Fruit fly (Drosophila melanogaster) ovary, adult (tissue): ENCODE results near the gene srl.
A peak's percentile ranks its signal among the peaks of the same experiment; 100 is the strongest.

Experiments used
- CG17801 ChIP-seq: fragments of 200-800 bp; optimal IDR thresholded peaks from 2 replicates; lab custom pipeline; 2019; ENCODE audit warnings: missing biosample characterization, mild to moderate bottlenecking, missing genetic modification characterization, moderate library complexity; ENCODE audit not compliant: partially characterized antibody

Gene srl

DNA sequence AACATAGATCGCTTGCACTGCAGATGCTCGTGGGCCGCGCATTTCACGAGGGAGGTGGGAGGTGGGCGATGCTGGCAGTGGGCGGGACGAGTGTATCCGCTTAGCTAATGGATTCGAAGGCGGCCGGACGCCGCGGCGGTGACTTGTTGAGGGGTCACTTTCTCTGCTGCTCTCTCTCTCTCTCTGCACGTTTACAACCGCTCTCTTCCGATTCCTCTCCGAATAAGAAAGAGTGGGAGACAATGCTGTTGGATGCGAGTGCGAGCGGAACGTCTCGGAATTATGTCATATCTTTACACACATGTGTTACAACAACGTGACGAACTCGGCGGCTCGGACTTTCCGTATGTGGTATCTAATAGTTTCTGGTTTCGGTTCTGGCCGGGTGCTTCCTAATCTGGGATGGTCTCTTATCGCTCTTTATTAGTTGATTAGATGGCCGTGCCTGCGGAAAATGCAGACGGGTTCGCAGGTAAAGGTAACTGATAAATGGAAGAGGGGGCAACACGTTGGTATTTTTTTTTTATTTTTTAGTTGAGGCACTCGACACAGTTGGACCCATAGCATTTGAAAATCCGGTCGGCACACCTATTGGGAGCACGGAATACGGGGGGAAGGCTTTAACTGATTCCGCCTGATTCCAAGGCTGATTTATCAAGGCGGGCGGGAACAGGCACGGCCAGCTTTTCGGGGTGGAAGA, 23.4 kb upstream of the srl start:
- TF ChIP-seq CG17801 (GFP tag; lab: Kevin White, UChicago), result no peak

DNA sequence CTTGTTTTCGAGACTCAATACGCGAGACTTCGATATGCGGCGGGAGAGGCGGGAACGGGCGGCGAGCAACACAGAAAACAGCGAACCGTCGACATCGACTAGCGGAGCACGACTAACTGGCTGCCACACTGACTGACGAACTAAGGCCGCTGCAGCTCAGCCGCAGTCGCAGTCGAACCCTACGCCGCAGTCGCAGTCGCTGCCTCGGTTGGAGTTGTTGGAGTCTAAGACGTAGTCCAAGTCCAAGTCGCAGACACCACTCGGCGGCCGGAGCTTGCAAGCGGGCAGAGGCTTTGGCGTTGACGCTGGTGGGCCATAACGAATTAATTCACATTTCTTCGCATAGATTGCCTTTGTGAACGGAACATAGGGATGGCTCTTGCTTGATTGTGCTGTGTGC, 21.6 kb upstream of the srl start:
- no peak for TF ChIP-seq CG17801 (GFP tag; lab: Kevin White, UChicago)

DNA sequence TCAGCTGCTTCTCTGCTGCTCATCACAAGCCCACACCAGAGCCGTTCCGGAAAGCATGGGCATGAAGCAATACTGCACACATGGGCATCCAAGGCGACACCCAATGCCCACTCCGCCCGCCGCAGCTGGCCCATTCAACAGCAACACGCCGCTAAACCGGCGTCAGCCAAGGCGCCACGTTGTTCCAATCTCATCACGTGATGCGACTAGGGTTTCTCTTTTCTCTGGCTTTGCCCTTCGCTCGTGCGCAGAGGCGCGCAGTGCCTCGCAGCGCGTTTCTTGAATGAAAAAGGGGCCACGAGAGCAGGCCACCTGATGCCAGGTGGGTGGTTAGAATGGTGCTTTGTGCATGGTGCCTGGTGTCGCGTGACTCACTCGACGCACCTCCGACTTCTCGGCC, 20.1 kb upstream of the srl start:
- TF ChIP-seq CG17801 (GFP tag; lab: Kevin White, UChicago), result no peak

DNA sequence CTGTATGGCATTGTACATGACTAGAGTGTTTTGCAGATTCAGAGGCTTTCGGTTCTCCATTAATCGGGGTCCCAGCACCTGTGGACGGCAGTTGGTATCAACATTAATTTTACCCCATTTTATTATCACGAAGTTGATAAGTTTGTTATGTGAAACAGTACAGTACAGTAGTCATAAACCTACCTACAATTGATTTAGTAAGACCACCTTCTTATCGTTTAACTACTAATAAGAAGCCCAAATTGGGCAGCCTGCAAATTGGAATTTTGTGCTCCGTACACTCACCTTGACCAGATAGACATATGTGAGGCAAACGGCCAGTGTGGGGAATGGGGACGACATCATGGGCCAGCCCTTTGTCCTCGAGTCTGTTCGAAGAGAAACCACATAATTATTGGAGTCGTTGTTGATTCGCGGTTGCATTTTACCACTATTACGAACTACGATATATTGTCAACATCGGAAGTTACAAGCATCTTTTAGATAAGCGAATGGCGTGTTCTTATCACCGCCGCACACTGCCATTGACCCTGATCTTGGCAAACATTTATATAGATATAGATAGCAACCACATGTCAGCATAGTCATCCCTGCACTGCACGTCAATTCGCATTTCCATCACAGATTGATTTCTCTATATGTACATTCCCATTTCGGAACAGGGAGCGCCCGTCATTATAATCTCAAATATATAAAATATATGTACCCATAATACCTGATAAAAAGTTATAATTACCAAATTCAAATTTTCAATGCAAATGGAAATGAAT, 17.5 kb upstream of the srl start:
- no peak for TF ChIP-seq CG17801 (GFP tag; lab: Kevin White, UChicago)

DNA sequence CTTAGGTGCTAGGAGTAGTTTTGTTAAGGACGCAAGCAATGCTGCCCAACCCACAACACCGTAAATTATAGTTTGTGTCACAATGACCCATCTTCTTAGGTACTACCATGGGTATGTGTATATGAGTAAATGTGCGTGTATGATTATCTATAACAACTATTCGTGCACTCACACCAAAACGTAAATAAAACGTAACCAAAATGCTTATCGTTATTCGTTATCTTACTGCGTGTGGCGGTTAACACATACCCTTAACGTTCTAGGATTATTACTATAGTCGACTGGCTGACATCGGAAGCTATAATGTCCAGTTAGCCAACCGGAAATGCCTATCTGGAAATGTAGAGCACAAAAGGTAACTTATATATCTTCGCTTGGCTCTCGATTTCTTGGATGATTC, 15.9 kb upstream of the srl start:
- TF ChIP-seq CG17801 (GFP tag; lab: Kevin White, UChicago), result no peak

DNA sequence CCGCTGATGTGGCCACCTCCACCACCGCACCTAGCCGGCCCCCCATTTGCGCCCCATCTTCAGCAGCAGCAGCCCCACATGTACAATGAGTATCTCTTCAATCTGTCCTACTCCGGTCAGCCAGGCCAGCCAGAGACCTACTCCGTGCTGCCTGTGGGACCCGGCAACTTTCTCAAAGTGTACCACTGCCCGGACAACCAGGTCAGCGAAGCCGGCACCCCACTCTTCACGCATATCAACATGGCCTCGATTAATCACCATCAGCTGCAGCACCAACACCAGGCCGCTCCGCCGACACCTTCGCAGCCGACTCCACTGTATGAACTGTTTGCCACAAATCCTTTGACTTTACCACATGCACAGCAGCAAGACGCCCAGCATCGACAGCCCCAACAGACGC, 8.7 kb upstream of the srl start:
- no peak for TF ChIP-seq CG17801 (GFP tag; lab: Kevin White, UChicago)

DNA sequence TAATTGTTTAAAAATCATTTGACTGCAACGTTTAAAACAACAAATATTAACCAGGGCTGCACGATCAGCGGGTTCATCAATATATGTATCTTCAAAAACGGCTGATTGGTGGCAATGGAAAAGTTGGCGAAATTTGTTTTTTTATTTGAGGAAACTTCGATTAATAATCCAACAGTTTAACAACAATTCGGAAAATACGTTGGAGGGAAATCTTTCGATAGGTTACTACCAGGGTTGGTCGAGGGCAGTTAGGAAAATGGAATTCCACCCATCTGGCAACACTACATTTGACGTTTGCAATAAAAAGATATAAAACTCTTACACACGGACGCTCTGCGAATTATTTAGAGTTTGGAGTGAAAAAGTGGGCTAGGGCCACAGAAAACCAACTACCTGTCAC, 8.0 kb upstream of the srl start, which contains the start of the genes Lipt2 and CG14650:
Gene Lipt2, minus strand, starts transcription at position 217 of the 400 bp plus-strand sequence.
Gene CG14650, plus strand, starts transcription at position 275 of the 400 bp plus-strand sequence.
- peak; percentile 55 for TF ChIP-seq CG17801 (GFP tag; lab: Kevin White, UChicago)

DNA sequence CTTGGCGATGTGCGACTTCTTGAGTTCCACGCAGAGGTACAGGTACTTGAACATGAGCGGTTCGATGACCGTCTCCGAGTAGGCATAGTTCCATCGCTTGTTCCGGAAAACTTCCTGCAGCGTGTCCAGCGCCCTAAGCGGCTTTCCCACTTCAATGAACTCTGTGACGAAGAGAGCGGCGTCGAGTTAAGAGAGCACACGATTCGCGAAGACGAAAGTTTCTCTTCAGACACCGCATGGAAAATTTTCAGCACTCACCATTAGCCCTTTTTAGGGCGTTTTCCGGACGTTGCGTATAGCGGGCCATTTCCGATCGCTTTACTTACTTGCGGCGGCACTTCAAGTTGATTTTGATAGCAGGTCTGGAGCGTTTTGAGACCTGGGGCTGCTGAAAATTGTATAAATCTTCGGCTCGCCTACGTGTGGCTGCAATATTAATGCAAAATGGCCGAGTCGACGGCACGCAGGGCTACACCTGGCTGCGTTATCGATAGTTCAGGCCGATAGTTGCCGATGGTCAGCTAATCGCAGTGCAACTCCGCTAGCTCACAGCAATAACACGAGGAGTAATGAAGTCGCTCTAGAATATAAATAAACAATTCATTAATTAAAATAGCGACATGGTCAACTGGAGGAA, 4.4 kb upstream of the srl start, which contains the start of the genes eIF3a and CG1074:
Gene eIF3a, minus strand, starts transcription at position 455 of the 637 bp plus-strand sequence.
Gene CG1074, plus strand, starts transcription at position 525 of the 637 bp plus-strand sequence.
- peak; percentile 76 for TF ChIP-seq CG17801 (GFP tag; lab: Kevin White, UChicago)

DNA sequence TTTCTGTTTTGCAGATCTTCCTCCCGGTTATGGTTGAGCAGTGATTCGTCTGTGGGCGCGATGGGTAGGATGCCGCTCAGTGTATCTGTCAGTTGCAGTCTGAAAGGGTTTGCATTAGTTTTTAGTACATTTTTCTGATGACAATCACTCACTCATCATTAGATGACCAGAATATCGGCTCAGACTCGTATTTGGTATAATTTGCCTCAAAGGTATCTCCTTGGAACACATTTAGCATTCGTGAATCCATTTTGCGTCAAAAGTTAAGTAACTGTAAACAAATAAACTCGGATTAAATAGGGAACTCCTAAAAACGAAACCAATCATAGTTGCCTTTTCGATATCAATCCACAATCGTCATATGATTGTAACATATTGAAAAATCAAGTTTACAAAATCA, 2.4 kb downstream of the srl start, which contains the start of gene CG31525:
Gene CG31525, plus strand, starts transcription at position 301 of the 400 bp plus-strand sequence.
- no peak for TF ChIP-seq CG17801 (GFP tag; lab: Kevin White, UChicago)

DNA sequence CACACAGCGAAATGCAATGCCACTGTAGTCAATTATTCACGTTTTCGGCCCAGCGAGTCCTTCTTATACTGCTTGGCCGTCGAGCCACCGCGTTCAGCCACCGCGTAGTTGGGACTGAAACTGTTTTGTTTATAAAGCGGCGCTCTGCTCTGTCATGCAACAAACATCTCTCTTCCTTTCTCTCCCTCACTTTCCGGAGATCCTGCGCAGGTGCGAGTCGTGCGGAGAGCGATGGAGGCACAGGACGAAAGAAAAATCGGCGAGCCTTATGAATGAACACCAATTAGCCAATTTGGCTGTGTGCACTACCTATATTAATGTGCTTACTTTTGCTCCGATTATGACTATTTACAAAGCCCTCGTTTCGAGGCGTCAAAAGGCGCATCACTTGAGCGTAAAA, 9.7 kb downstream of the srl start, which contains the start of gene CG32944:
Gene CG32944, minus strand, starts transcription at position 97 of the 400 bp plus-strand sequence.
- TF ChIP-seq CG17801 (GFP tag; lab: Kevin White, UChicago), result no peak

DNA sequence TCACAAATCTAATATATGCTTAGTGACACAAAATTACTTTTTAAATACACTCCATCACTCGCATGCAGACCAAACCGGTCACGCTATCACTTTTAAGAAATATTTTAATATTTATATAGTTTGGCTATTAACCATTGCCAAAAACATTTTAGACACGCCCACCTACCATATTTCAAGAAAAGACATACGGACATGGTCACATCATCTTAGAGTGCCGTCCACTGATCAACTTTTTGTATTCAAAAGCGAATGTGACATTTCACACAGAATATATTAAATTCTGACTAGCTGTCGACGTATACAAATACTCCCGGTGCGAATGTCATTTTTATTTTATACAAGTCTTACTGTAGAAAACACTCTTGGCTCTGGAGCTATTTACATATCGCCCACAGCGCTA, 13.0 kb downstream of the srl start, which contains the start of gene CG31528:
Gene CG31528, plus strand, starts transcription at position 301 of the 400 bp plus-strand sequence.
- no peak for TF ChIP-seq CG17801 (GFP tag; lab: Kevin White, UChicago)

DNA sequence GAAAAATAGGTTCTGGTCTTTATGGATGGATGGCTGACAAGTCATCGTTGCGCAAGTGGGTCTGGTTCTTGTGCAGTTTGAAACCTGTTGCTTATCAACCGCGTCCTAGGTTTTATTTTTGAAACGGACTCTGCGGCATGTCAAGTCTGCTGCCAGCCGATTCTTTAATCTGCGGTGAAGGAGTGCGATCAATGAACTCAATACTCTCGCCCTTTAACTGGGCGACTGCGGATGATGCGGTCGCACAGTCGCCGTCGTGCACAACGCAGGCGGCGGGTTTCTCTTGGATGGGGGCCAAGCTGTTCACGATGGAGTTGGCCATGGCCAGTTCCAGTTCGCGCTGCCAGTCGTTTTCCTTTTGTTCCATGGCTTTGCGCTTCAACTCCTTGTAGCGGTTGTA, 21.8 kb downstream of the srl start:
- no peak for TF ChIP-seq CG17801 (GFP tag; lab: Kevin White, UChicago)

DNA sequence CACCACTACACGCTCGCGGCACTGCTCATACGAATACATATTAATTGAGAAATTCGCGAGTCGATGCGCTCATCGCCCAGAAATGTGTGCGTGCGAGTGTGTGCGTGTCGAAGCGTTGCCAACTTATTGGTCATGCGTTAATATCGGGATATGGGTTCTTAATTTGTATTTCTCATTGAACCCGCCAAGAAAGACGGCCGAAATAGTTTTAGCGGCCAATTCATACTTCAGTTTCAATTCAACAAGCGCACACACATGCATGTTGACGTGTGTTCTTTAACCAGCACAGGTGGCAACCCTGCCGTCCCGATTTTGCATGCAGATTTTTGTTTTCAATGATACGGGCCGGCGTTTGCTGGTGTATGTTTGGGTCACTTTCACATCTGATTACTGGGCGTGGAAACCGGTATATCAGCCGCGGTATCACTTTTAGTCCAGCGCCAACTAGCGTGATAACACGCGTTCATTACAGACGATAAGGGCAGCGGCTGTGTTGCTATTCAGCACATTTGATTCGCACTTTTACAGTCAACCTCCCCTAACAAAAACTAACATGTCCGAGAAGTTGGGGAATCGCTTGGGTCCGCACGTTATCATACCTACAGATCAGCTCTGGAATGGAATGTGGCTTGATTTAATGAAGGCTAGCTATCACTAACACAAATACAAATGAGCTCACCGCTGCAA, 25.3 kb downstream of the srl start:
- TF ChIP-seq CG17801 (GFP tag; lab: Kevin White, UChicago), result no peak
